Worm (Caenorhabditis elegans) whole organism, midembryonic: Measurements from ENCODE around the gene R05H5.7.

ENCODE experiments used
- cog-1 ChIP-seq: sonication (generic microtip); optimal IDR thresholded peaks from 2 replicates; lab custom pipeline; 2016; ENCODE audit warnings: missing genetic modification characterization, missing compliant biosample characterization
- flt-1 ChIP-seq: fragments of 200-800 bp; sonication (Bioruptor generic); IDR thresholded peaks from 2 replicates; pipeline ENCODE4 v1.3.6; 2022; ENCODE audit warnings: missing genetic modification characterization, missing compliant biosample characterization
- klf-2 ChIP-seq: fragments of 200-800 bp; sonication (Bioruptor generic); conservative IDR thresholded peaks from 2 replicates; pipeline ENCODE4 v1.3.6; 2022; ENCODE audit warnings: missing genetic modification reagents, missing genetic modification characterization, missing compliant biosample characterization
- ztf-23 ChIP-seq: fragments of 200-800 bp; sonication (Bioruptor generic); IDR thresholded peaks from 2 replicates; pipeline ENCODE4 v1.3.6; 2022; ENCODE audit warnings: missing genetic modification reagents, missing genetic modification characterization, missing compliant biosample characterization
- ztf-29 ChIP-seq: fragments of 200-800 bp; sonication (Bioruptor generic); IDR thresholded peaks from 2 replicates; pipeline ENCODE4 v1.3.6; 2022; ENCODE audit warnings: missing genetic modification reagents, missing genetic modification characterization, missing compliant biosample characterization

DNA sequence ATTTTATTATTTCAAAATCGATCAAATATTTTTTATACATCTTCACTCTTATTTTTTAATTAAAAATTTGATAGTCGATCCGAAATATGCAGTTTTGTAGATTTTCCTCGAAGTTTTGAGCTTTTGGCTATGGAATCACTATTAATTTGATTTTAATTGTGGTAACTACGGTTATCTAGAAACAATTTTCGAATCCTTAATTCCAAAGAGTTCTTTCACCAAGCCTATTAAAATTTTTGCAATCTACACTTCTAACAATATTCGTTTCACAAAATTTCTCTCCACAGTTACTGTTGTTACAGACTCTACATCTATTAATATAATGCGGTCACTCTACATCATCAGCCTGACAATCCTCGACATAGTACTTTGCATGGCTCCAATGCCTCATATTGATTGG is at the start of gene R05H5.7:
- TF ChIP-seq cog-1, result no peak
- TF ChIP-seq klf-2 (GFP tag; lab: Robert Waterston, UW), result no peak
- TF ChIP-seq ztf-23 (GFP tag; lab: Robert Waterston, UW), result no peak
- no peak for TF ChIP-seq ztf-29
- TF ChIP-seq flt-1, result no peak
